Worm (Caenorhabditis elegans) whole organism, L1 larva: ENCODE results near the gene fbxc-29.
"Not testable (repeated sequence)": the region's sequence is repeated elsewhere in the genome, so short reads cannot be mapped to it uniquely, and the experiment has no call there.

ENCODE experiments used
- mdl-1 ChIP-seq, 2 experiments: fragments of 150-350 bp; optimal IDR thresholded peaks; 2 replicates each; lab custom pipeline; 2014 to 2017; ENCODE audit warnings: missing biosample characterization in 2 of 2, missing genetic modification characterization in 2 of 2, inconsistent platforms in 1 of 2
- nhr-11 ChIP-seq: fragments of 150-350 bp; optimal IDR thresholded peaks from 2 replicates; lab custom pipeline; 2014; ENCODE audit warnings: missing biosample characterization, missing genetic modification characterization

DNA sequence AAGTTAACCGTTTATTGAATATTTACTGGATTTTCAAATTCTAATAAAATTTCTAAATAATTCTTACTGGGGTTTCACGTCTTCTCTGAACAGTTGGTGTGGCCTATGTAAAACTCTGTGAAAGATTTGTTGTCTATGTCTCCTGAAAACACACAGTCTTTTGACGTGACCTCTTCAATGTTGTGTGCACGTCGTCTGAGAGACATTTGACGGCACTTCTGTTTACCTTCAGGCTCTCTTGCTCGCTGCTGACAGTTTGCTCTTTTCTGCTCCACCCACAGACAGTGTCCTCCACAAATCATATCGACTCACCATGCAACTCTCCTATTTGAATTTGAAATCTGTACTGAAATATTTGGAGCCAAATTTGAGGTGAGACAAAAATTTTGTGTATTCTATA, 15.0 kb downstream of the fbxc-29 start, which contains the start of gene fbxc-34:
- TF ChIP-seq mdl-1 (tag; optimal IDR thresholded peaks at IDR 0.05; lab: Kevin White, UChicago); nhr-11 (tag; lab: Kevin White, UChicago): not testable (repeated sequence)
